Worm (Caenorhabditis elegans) whole organism, L2 larva: ENCODE measurements around the gene nmr-2.

Source experiments
- nhr-11 ChIP-seq: fragments of 150-350 bp; optimal IDR thresholded peaks from 2 replicates; lab custom pipeline; 2014; ENCODE audit warnings: missing biosample characterization, missing genetic modification characterization
- nhr-237 ChIP-seq: fragments of 150-350 bp; optimal IDR thresholded peaks from 2 replicates; lab custom pipeline; 2014; ENCODE audit warnings: missing biosample characterization, missing genetic modification characterization
- nhr-25 ChIP-seq: fragments of 150-350 bp; sonication (generic microtip); optimal IDR thresholded peaks from 3 replicates; lab custom pipeline; 2014; ENCODE audit warnings: missing biosample characterization, missing genetic modification characterization
- nhr-6 ChIP-seq: fragments of 150-350 bp; optimal IDR thresholded peaks from 2 replicates; lab custom pipeline; 2014; ENCODE audit warnings: missing biosample characterization, missing genetic modification characterization
- ztf-11 ChIP-seq: sonication (generic microtip); optimal IDR thresholded peaks from 2 replicates; lab custom pipeline; 2017; ENCODE audit warnings: missing biosample characterization, missing genetic modification characterization

- TF ChIP-seq ztf-11 (tag; lab: Kevin White, UChicago) (no peak), nhr-11 (tag; lab: Kevin White, UChicago) (no peak), nhr-6 (tag; lab: Kevin White, UChicago) (no peak), nhr-237 (no peak), nhr-25 (no peak)
These were observed 46.3 kb upstream of the nmr-2 start for ce11 chrV:15057724-15058123.
